Fruit fly (Drosophila melanogaster) whole organism, pupa: Measurements from ENCODE around the gene CG9759.

Experiments
- CG10348 ChIP-seq: fragments of 200-800 bp; sonication (Bioruptor generic); IDR thresholded peaks from 2 replicates; pipeline ENCODE4 v1.3.6; 2022; ENCODE audit warnings: missing biosample characterization, missing genetic modification characterization
- CG12605 ChIP-seq: fragments of 200-800 bp; sonication (Bioruptor generic); IDR thresholded peaks from 2 replicates; pipeline ENCODE4 v1.3.6; 2022; ENCODE audit warnings: missing biosample characterization, missing genetic modification characterization
- CG13204 ChIP-seq: fragments of 200-800 bp; sonication (Bioruptor generic); optimal IDR thresholded peaks from 2 replicates; lab custom pipeline; 2018; ENCODE audit warnings: missing biosample characterization, mild to moderate bottlenecking, missing genetic modification characterization, moderate library complexity
- CG14655 ChIP-seq: fragments of 200-800 bp; sonication (Bioruptor generic); optimal IDR thresholded peaks from 3 replicates; lab custom pipeline; 2017; ENCODE audit warnings: mild to moderate bottlenecking, missing biosample characterization, missing genetic modification reagents, missing genetic modification characterization
- CG15710 ChIP-seq: fragments of 200-800 bp; sonication (Bioruptor generic); optimal IDR thresholded peaks from 2 replicates; lab custom pipeline; 2018; ENCODE audit warnings: missing biosample characterization, mild to moderate bottlenecking, missing genetic modification characterization, moderate library complexity
- CG17806 ChIP-seq: fragments of 200-800 bp; sonication (Bioruptor generic); optimal IDR thresholded peaks from 2 replicates; lab custom pipeline; 2018; ENCODE audit warnings: missing biosample characterization, mild to moderate bottlenecking, missing genetic modification characterization, moderate library complexity
- CG32121 ChIP-seq: fragments of 200-800 bp; sonication (Bioruptor generic); IDR thresholded peaks from 2 replicates; pipeline ENCODE4 v1.3.6; 2022; ENCODE audit warnings: missing biosample characterization, missing genetic modification characterization
- CG34367 ChIP-seq: fragments of 200-800 bp; sonication (Bioruptor generic); optimal IDR thresholded peaks from 2 replicates; lab custom pipeline; 2018; ENCODE audit warnings: missing biosample characterization, mild to moderate bottlenecking, missing genetic modification characterization
- CG4496 ChIP-seq: fragments of 200-800 bp; sonication (Bioruptor generic); IDR thresholded peaks from 3 replicates; pipeline ENCODE4 v1.3.6; 2022; ENCODE audit warnings: missing biosample characterization, missing genetic modification characterization
- CG8159 ChIP-seq: fragments of 200-800 bp; sonication (Bioruptor generic); optimal IDR thresholded peaks from 3 replicates; lab custom pipeline; 2018; ENCODE audit warnings: missing biosample characterization, mild to moderate bottlenecking, missing genetic modification characterization, moderate library complexity
- CG8301 ChIP-seq: fragments of 200-800 bp; sonication (Bioruptor generic); optimal IDR thresholded peaks from 2 replicates; lab custom pipeline; 2018; ENCODE audit warnings: missing biosample characterization, mild to moderate bottlenecking, missing genetic modification characterization
- CG9948 ChIP-seq: fragments of 200-800 bp; sonication (Bioruptor generic); optimal IDR thresholded peaks from 2 replicates; lab custom pipeline; 2018; ENCODE audit warnings: missing biosample characterization, mild to moderate bottlenecking, missing genetic modification characterization, moderate library complexity
- D1 ChIP-seq: fragments of 200-800 bp; sonication (Bioruptor generic); optimal IDR thresholded peaks from 2 replicates; lab custom pipeline; 2018; ENCODE audit warnings: missing biosample characterization, mild to moderate bottlenecking, missing genetic modification characterization, moderate library complexity
- EcR ChIP-seq: fragments of 200-800 bp; sonication (Bioruptor generic); optimal IDR thresholded peaks from 3 replicates; lab custom pipeline; 2019; ENCODE audit warnings: missing biosample characterization, missing genetic modification characterization, mild to moderate bottlenecking, moderate library complexity, missing genetic modification reagents
- Ets98B ChIP-seq: fragments of 200-800 bp; sonication (Bioruptor generic); IDR thresholded peaks from 2 replicates; pipeline ENCODE4 v1.3.6; 2022; ENCODE audit warnings: missing biosample characterization, missing genetic modification characterization
- Pif1A ChIP-seq: fragments of 200-800 bp; sonication (Bioruptor generic); optimal IDR thresholded peaks from 3 replicates; lab custom pipeline; 2016; ENCODE audit warnings: missing biosample characterization, missing genetic modification characterization
- Pif1B ChIP-seq: fragments of 200-800 bp; sonication (Bioruptor generic); optimal IDR thresholded peaks from 3 replicates; lab custom pipeline; 2016; ENCODE audit warnings: missing biosample characterization, missing genetic modification characterization
- Snoo ChIP-seq: fragments of 200-800 bp; sonication (Bioruptor generic); optimal IDR thresholded peaks from 3 replicates; lab custom pipeline; 2017; ENCODE audit warnings: missing biosample characterization, mild to moderate bottlenecking, missing genetic modification characterization, inconsistent platforms
- fd96Ca ChIP-seq: fragments of 200-800 bp; sonication (Bioruptor generic); IDR thresholded peaks from 3 replicates; pipeline ENCODE4 v1.3.6; 2022; ENCODE audit warnings: missing biosample characterization, missing genetic modification characterization
- gl ChIP-seq: fragments of 200-800 bp; sonication (Bioruptor generic); optimal IDR thresholded peaks from 2 replicates; lab custom pipeline; 2018; ENCODE audit warnings: missing biosample characterization, mild to moderate bottlenecking, missing genetic modification characterization
- rn ChIP-seq: fragments of 200-800 bp; sonication (Bioruptor generic); IDR thresholded peaks from 2 replicates; pipeline ENCODE4 v1.3.6; 2022; ENCODE audit warnings: missing biosample characterization, missing genetic modification characterization

Gene CG9759

dm6 chr3R:13609146-13609545, at the start of gene CG9759:
Gene CG9759, minus strand, starts transcription at chr3R:13609246.
- no peak for TF ChIP-seq CG10348 (GFP tag; lab: Robert Waterston, UW)
- no peak for TF ChIP-seq EcR
- TF ChIP-seq CG32121 (GFP tag; lab: Robert Waterston, UW), result no peak
- no peak for TF ChIP-seq gl

- TF ChIP-seq Pif1A (no peak), CG10348 (GFP tag; lab: Robert Waterston, UW) (no peak), Snoo (tag; lab: Kevin White, UChicago) (no peak), CG32121 (GFP tag; lab: Robert Waterston, UW) (no peak), CG34367 (tag; lab: Kevin White, UChicago) (no peak), Ets98B (no peak), gl (no peak), CG15710 (tag; lab: Kevin White, UChicago) (no peak), CG8159 (no peak), CG13204 (GFP tag; lab: Kevin White, UChicago) (no peak), fd96Ca (GFP tag; lab: Robert Waterston, UW) (no peak), Pif1B (GFP tag; lab: Kevin White, UChicago) (no peak), D1 (tag; lab: Kevin White, UChicago) (no peak), CG8301 (tag; lab: Kevin White, UChicago) (no peak), CG9948 (tag; lab: Kevin White, UChicago) (no peak), CG4496 (GFP tag; lab: Robert Waterston, UW) (no peak), EcR (no peak)
These were observed 47.2 kb upstream of the CG9759 start, which contains the start of gene Rbp4 for dm6 chr3R:13656294-13656693. Gene Rbp4, minus strand, starts transcription at chr3R:13656394.

- TF ChIP-seq EcR (peak; percentile 94), gl (no peak), CG9948 (tag; lab: Kevin White, UChicago) (no peak), CG4496 (GFP tag; lab: Robert Waterston, UW) (peak; percentile 23; the same call in 1 of the 3 replicates), CG14655 (GFP tag; lab: Kevin White, UChicago) (no peak), CG8159 (no peak), CG15710 (tag; lab: Kevin White, UChicago) (no peak), CG32121 (GFP tag; lab: Robert Waterston, UW) (no peak), fd96Ca (GFP tag; lab: Robert Waterston, UW) (0 out of 3 replicates have a peak, but pooled peaks have one; percentile 46)
These were observed 38.9 kb upstream of the CG9759 start for dm6 chr3R:13647734-13648541.

- no peak for TF ChIP-seq D1 (tag; lab: Kevin White, UChicago)
- no peak for TF ChIP-seq CG9948 (tag; lab: Kevin White, UChicago)
- TF ChIP-seq CG13204 (GFP tag; lab: Kevin White, UChicago), result peak; percentile 20
- no peak for TF ChIP-seq Pif1B (GFP tag; lab: Kevin White, UChicago)
- TF ChIP-seq gl, result peak; percentile 78
- TF ChIP-seq CG12605, result peak; percentile 41; the same call in 1 of the 2 replicates
- no peak for TF ChIP-seq CG14655 (GFP tag; lab: Kevin White, UChicago)
- TF ChIP-seq Snoo (tag; lab: Kevin White, UChicago), result no peak
- no peak for TF ChIP-seq CG10348 (GFP tag; lab: Robert Waterston, UW)
- peak; percentile 61 for TF ChIP-seq EcR
- TF ChIP-seq CG4496 (GFP tag; lab: Robert Waterston, UW), result 0 out of 3 replicates have a peak, but pooled peaks have one; percentile 15
- no peak for TF ChIP-seq Ets98B
- TF ChIP-seq CG17806 (tag; lab: Kevin White, UChicago), result no peak
- TF ChIP-seq CG8159, result peak; percentile 58
- peak; percentile 41 for TF ChIP-seq CG8301 (tag; lab: Kevin White, UChicago)
- peak; percentile 35 for TF ChIP-seq CG15710 (tag; lab: Kevin White, UChicago)
- TF ChIP-seq CG32121 (GFP tag; lab: Robert Waterston, UW), result peak; percentile 39; the same call in 1 of the 2 replicates
- TF ChIP-seq Pif1A, result peak; percentile 26
- TF ChIP-seq rn, result no peak
- TF ChIP-seq CG34367 (tag; lab: Kevin White, UChicago), result peak; percentile 59
- TF ChIP-seq fd96Ca (GFP tag; lab: Robert Waterston, UW), result no peak
These were observed 37.9 kb upstream of the CG9759 start, which contains the start of gene rin for dm6 chr3R:13646729-13647633. Gene rin, plus strand, starts transcription at chr3R:13647004.

dm6 chr3R:13645874-13646370, 36.9 kb upstream of the CG9759 start, which contains the start of gene sqd:
Gene sqd, minus strand, starts transcription at chr3R:13646304.
- no peak for TF ChIP-seq CG8301 (tag; lab: Kevin White, UChicago)
- TF ChIP-seq gl, result no peak
- TF ChIP-seq Ets98B, result peak; percentile 35; the same call in 1 of the 2 replicates
- peak; percentile 18 for TF ChIP-seq CG13204 (GFP tag; lab: Kevin White, UChicago)
- TF ChIP-seq CG15710 (tag; lab: Kevin White, UChicago), result peak; percentile 36
- TF ChIP-seq CG10348 (GFP tag; lab: Robert Waterston, UW), result no peak
- no peak for TF ChIP-seq rn
- 0 out of 2 replicates have a peak, but pooled peaks have one; percentile 28 for TF ChIP-seq CG12605
- TF ChIP-seq D1 (tag; lab: Kevin White, UChicago), result no peak
- TF ChIP-seq Snoo (tag; lab: Kevin White, UChicago), result peak; percentile 68
- peak; percentile 15 for TF ChIP-seq CG9948 (tag; lab: Kevin White, UChicago)
- TF ChIP-seq CG8159, result no peak
- TF ChIP-seq CG4496 (GFP tag; lab: Robert Waterston, UW), result peak; percentile 54; the same call in 2 of the 3 replicates
- peak; percentile 24 for TF ChIP-seq Pif1A
- no peak for TF ChIP-seq fd96Ca (GFP tag; lab: Robert Waterston, UW)
- TF ChIP-seq EcR, result no peak
- TF ChIP-seq Pif1B (GFP tag; lab: Kevin White, UChicago), result peak; percentile 44
- peak; percentile 11 for TF ChIP-seq CG17806 (tag; lab: Kevin White, UChicago)
- TF ChIP-seq CG34367 (tag; lab: Kevin White, UChicago), result peak; percentile 26
- TF ChIP-seq CG14655 (GFP tag; lab: Kevin White, UChicago), result peak; percentile 6
- no peak for TF ChIP-seq CG32121 (GFP tag; lab: Robert Waterston, UW)
